Worm (Caenorhabditis elegans): ENCODE data around the gene pals-34.

- no peak for TF ChIP-seq ama-1 (optimal IDR thresholded peaks at IDR 0.05)
- no peak for TF ChIP-seq elt-2 (tag; optimal IDR thresholded peaks at IDR 0.05)
- no peak for TF ChIP-seq pha-4 (tag; optimal IDR thresholded peaks at IDR 0.05)
- no peak for TF ChIP-seq C38D4.7 (GFP tag; optimal IDR thresholded peaks at IDR 0.05)
- no peak for TF ChIP-seq pqm-1 (tag; optimal IDR thresholded peaks at IDR 0.05)
- no peak for TF ChIP-seq nfya-1 (tag; optimal IDR thresholded peaks at IDR 0.05)
- no peak for TF ChIP-seq tbx-7 (tag; optimal IDR thresholded peaks at IDR 0.05)
- no peak for TF ChIP-seq sox-4 (tag; optimal IDR thresholded peaks at IDR 0.05)
- no peak for TF ChIP-seq ahr-1 (tag; optimal IDR thresholded peaks at IDR 0.05)
- TF ChIP-seq ceh-6 (GFP tag; optimal IDR thresholded peaks at IDR 0.05): no peak
- no peak for TF ChIP-seq sdc-2 (tag; optimal IDR thresholded peaks at IDR 0.05)
- TF ChIP-seq nhr-232 (tag; optimal IDR thresholded peaks at IDR 0.05): no peak
- no peak for TF ChIP-seq fkh-10 (GFP tag; optimal IDR thresholded peaks at IDR 0.05)
- TF ChIP-seq F13H6.1 (tag; optimal IDR thresholded peaks at IDR 0.05): no peak
These were observed 15.1 kb upstream of the pals-34 start for ce11 chrV:7971376-7971775.
